Fruit fly (Drosophila melanogaster) S2 (cell line): ENCODE results near the gene lawc.

ENCODE experiments used
- CG8478 ChIP-seq: fragments of >200 bp; optimal IDR thresholded peaks from 2 replicates; lab custom pipeline; 2018
- CTCF ChIP-seq, 2 experiments: fragments of >200 bp; optimal IDR thresholded peaks; 2 replicates each; lab custom pipeline; 2018

- TF ChIP-seq CG8478 (lab: Kevin White, UChicago) (no peak), CTCF (optimal IDR thresholded peaks at IDR 0.05; lab: Kevin White, UChicago) (no peak)
Measured at dm6 chrX:8398177-8399018, 13.1 kb downstream of the lawc start, which contains the start of gene CG10555.
